Worm (Caenorhabditis elegans) whole organism, early embryonic: ENCODE data around the gene str-260.
"Not testable (repeated sequence)": the region's sequence is repeated elsewhere in the genome, so short reads cannot be mapped to it uniquely, and the experiment has no call there.

Experiments
- B0310.2 ChIP-seq: sonication (generic microtip); optimal IDR thresholded peaks from 2 replicates; lab custom pipeline; 2016; ENCODE audit warnings: mild to moderate bottlenecking, missing genetic modification characterization, missing compliant biosample characterization
- F13C5.2 ChIP-seq: sonication (generic microtip); optimal IDR thresholded peaks from 2 replicates; lab custom pipeline; 2017; ENCODE audit warnings: mild to moderate bottlenecking, missing genetic modification characterization, inconsistent platforms, missing compliant biosample characterization
- aly-1 ChIP-seq: sonication (generic microtip); optimal IDR thresholded peaks from 2 replicates; lab custom pipeline; 2016; ENCODE audit warnings: missing genetic modification characterization, missing compliant biosample characterization
- ama-1 ChIP-seq: fragments of 150-350 bp; optimal IDR thresholded peaks from 2 replicates; lab custom pipeline; 2014
- ceh-13 ChIP-seq: fragments of 200-800 bp; sonication (Bioruptor generic); optimal IDR thresholded peaks from 2 replicates; lab custom pipeline; 2018; ENCODE audit warnings: mild to moderate bottlenecking, missing genetic modification characterization, missing compliant biosample characterization
- ceh-36 ChIP-seq: sonication (generic microtip); optimal IDR thresholded peaks from 2 replicates; lab custom pipeline; 2016; ENCODE audit warnings: missing genetic modification characterization, inconsistent platforms, missing compliant biosample characterization
- ets-7 ChIP-seq: sonication (generic microtip); optimal IDR thresholded peaks from 2 replicates; lab custom pipeline; 2016; ENCODE audit warnings: missing genotype, missing genetic modification characterization, missing compliant biosample characterization
- flt-1 ChIP-seq: fragments of 200-800 bp; sonication (Bioruptor generic); IDR thresholded peaks from 2 replicates; pipeline ENCODE4 v1.3.6; 2022; ENCODE audit warnings: missing genetic modification characterization, missing compliant biosample characterization
- hmbx-1 ChIP-seq: sonication (generic microtip); optimal IDR thresholded peaks from 2 replicates; lab custom pipeline; 2016; ENCODE audit warnings: mild to moderate bottlenecking, missing genetic modification characterization, missing compliant biosample characterization
- hmg-4 ChIP-seq: fragments of 200-800 bp; sonication (Bioruptor generic); optimal IDR thresholded peaks from 2 replicates; lab custom pipeline; 2018; ENCODE audit warnings: mild to moderate bottlenecking, missing genetic modification characterization, missing compliant biosample characterization
- hnd-1 ChIP-seq: sonication (generic microtip); optimal IDR thresholded peaks from 2 replicates; lab custom pipeline; 2016; ENCODE audit warnings: missing genetic modification characterization, missing compliant biosample characterization
- pes-1 ChIP-seq: fragments of 200-800 bp; sonication (Bioruptor generic); IDR thresholded peaks from 2 replicates; pipeline ENCODE4 v1.3.6; 2022; ENCODE audit warnings: missing genetic modification reagents, missing genetic modification characterization, missing compliant biosample characterization
- scrt-1 ChIP-seq: fragments of 200-800 bp; sonication (Bioruptor generic); IDR thresholded peaks from 2 replicates; pipeline ENCODE4 v1.3.6; 2022; ENCODE audit warnings: missing genetic modification characterization, missing compliant biosample characterization
- sea-1 ChIP-seq: fragments of 200-800 bp; sonication (Bioruptor generic); conservative IDR thresholded peaks from 2 replicates; pipeline ENCODE4 v1.3.6; 2022; ENCODE audit warnings: missing genetic modification characterization, missing compliant biosample characterization
- tbx-11 ChIP-seq: fragments of 200-800 bp; sonication (Bioruptor generic); IDR thresholded peaks from 2 replicates; pipeline ENCODE4 v1.3.6; 2022; ENCODE audit warnings: missing genetic modification characterization, missing compliant biosample characterization
- tbx-37 ChIP-seq: fragments of 200-800 bp; sonication (Bioruptor generic); conservative IDR thresholded peaks from 2 replicates; pipeline ENCODE4 v1.3.6; 2022; ENCODE audit warnings: missing genetic modification reagents, missing genetic modification characterization, missing compliant biosample characterization
- tra-4 ChIP-seq: sonication (generic microtip); optimal IDR thresholded peaks from 2 replicates; lab custom pipeline; 2017; ENCODE audit warnings: missing genetic modification characterization, missing compliant biosample characterization

Gene str-260

ce11 chrV:3549553-3549952 is 22.6 kb downstream of the str-260 start, which contains the start of gene sri-21:
sri-21 (plus strand) TSS chrV:3549853.
- no peak for TF ChIP-seq hmbx-1
- TF ChIP-seq aly-1: no peak
- no peak for TF ChIP-seq hnd-1 (tag; lab: Kevin White, UChicago)
- no peak for TF ChIP-seq ets-7 (tag; lab: Kevin White, UChicago)
- TF ChIP-seq ceh-13 (GFP tag; lab: Kevin White, UChicago): no peak
- no peak for TF ChIP-seq sea-1
- TF ChIP-seq pes-1: no peak
- no peak for TF ChIP-seq scrt-1 (GFP tag; lab: Robert Waterston, UW)
- TF ChIP-seq hmg-4: no peak
- TF ChIP-seq tra-4 (tag; lab: Kevin White, UChicago): no peak

- TF ChIP-seq ama-1 (lab: Kevin White, UChicago) (no peak), flt-1 (GFP tag; lab: Robert Waterston, UW) (no peak), pes-1 (no peak), ceh-13 (GFP tag; lab: Kevin White, UChicago) (no peak), ets-7 (tag; lab: Kevin White, UChicago) (no peak)
Observed at ce11 chrV:3551765-3552164, 24.8 kb downstream of the str-260 start, which contains the start of gene grl-28. grl-28 (minus strand) TSS chrV:3551865.

ce11 chrV:3552740-3553469 is 25.9 kb downstream of the str-260 start, which contains the start of gene T24A6.20:
T24A6.20 (plus strand) TSS chrV:3553134.
- TF ChIP-seq ama-1 (lab: Kevin White, UChicago): no peak
- TF ChIP-seq ceh-36 (tag; lab: Kevin White, UChicago): no peak

ce11 chrV:3554869-3555268 is 27.9 kb downstream of the str-260 start, which contains the start of gene grl-29:
grl-29 (minus strand) TSS chrV:3555236.
- no peak for TF ChIP-seq ceh-13 (GFP tag; lab: Kevin White, UChicago)
- TF ChIP-seq ama-1 (lab: Kevin White, UChicago): no peak
- TF ChIP-seq F13C5.2 (tag; lab: Kevin White, UChicago): no peak
- no peak for TF ChIP-seq hmbx-1
- no peak for TF ChIP-seq tra-4 (tag; lab: Kevin White, UChicago)
- no peak for TF ChIP-seq pes-1
- TF ChIP-seq tbx-11 (GFP tag; lab: Robert Waterston, UW): no peak
- TF ChIP-seq hmg-4: no peak
- TF ChIP-seq aly-1: no peak
- TF ChIP-seq tbx-37 (GFP tag; lab: Robert Waterston, UW): no peak
- no peak for TF ChIP-seq ets-7 (tag; lab: Kevin White, UChicago)
- TF ChIP-seq B0310.2: no peak

ce11 chrV:3555986-3556385 is 29.0 kb downstream of the str-260 start, which contains the start of gene grl-30:
grl-30 (plus strand) TSS chrV:3556286.
- TF ChIP-seq B0310.2 (no peak), tbx-37 (GFP tag; lab: Robert Waterston, UW) (no peak), tra-4 (tag; lab: Kevin White, UChicago) (no peak), tbx-11 (GFP tag; lab: Robert Waterston, UW) (no peak), hmbx-1 (no peak), ceh-13 (GFP tag; lab: Kevin White, UChicago) (no peak), hnd-1 (tag; lab: Kevin White, UChicago) (no peak), ama-1 (lab: Kevin White, UChicago) (no peak), scrt-1 (GFP tag; lab: Robert Waterston, UW) (no peak)

ce11 chrV:3557422-3557821 is 30.4 kb downstream of the str-260 start, which contains the start of gene grl-31:
grl-31 (minus strand) TSS chrV:3557778.
- TF ChIP-seq tbx-11 (GFP tag; lab: Robert Waterston, UW): no peak
- no peak for TF ChIP-seq tbx-37 (GFP tag; lab: Robert Waterston, UW)
- TF ChIP-seq B0310.2: no peak
- no peak for TF ChIP-seq ets-7 (tag; lab: Kevin White, UChicago)
- TF ChIP-seq hmg-4: no peak
- no peak for TF ChIP-seq flt-1 (GFP tag; lab: Robert Waterston, UW)
- TF ChIP-seq sea-1: no peak
- TF ChIP-seq pes-1: no peak
- no peak for TF ChIP-seq tra-4 (tag; lab: Kevin White, UChicago)

ce11 chrV:3558744-3559143 is 31.8 kb downstream of the str-260 start, which contains the start of gene T24A6.1:
T24A6.1 (plus strand) TSS chrV:3559044.
- not testable (repeated sequence) for TF ChIP-seq hmbx-1; aly-1; ama-1 (lab: Kevin White, UChicago)

- not testable (repeated sequence) for TF ChIP-seq flt-1 (GFP tag; lab: Robert Waterston, UW); ceh-36 (tag; lab: Kevin White, UChicago); ama-1 (lab: Kevin White, UChicago)
Observed at ce11 chrV:3562824-3563223, 35.8 kb downstream of the str-260 start, which contains the start of gene T24A6.16. T24A6.16 (minus strand) TSS chrV:3562924.

ce11 chrV:3564335-3564734 is 37.4 kb downstream of the str-260 start, which contains the start of gene T24A6.17:
T24A6.17 (minus strand) TSS chrV:3564435.
- TF ChIP-seq hnd-1 (tag; lab: Kevin White, UChicago); sea-1; tra-4 (tag; lab: Kevin White, UChicago): not testable (repeated sequence)
